Fruit fly (Drosophila melanogaster) whole organism, embryonic: ENCODE data around the gene Sik2.

ENCODE experiments used
- B-H1 ChIP-seq: fragments of 200-800 bp; sonication (Bioruptor generic); IDR thresholded peaks from 3 replicates; pipeline ENCODE4 v1.3.6; 2022; ENCODE audit warnings: missing biosample characterization, missing genetic modification characterization
- Bteb2 ChIP-seq: fragments of 200-800 bp; sonication (Bioruptor generic); optimal IDR thresholded peaks from 2 replicates; lab custom pipeline; 2016; ENCODE audit warnings: missing biosample characterization, missing genetic modification characterization
- CG10543 ChIP-seq: fragments of 200-800 bp; sonication (Bioruptor generic); optimal IDR thresholded peaks from 3 replicates; lab custom pipeline; 2017; ENCODE audit warnings: missing biosample characterization, mild to moderate bottlenecking, missing genetic modification characterization, moderate library complexity
- CG10565 ChIP-seq: fragments of 200-800 bp; sonication (Bioruptor generic); optimal IDR thresholded peaks from 3 replicates; lab custom pipeline; 2016; ENCODE audit warnings: missing biosample characterization, mild to moderate bottlenecking, missing genetic modification characterization
- CG11398 ChIP-seq: fragments of 200-800 bp; sonication (Bioruptor generic); optimal IDR thresholded peaks from 2 replicates; lab custom pipeline; 2016; ENCODE audit warnings: missing biosample characterization, missing genetic modification characterization
- CG11723 ChIP-seq: fragments of 200-800 bp; sonication (Bioruptor generic); optimal IDR thresholded peaks from 2 replicates; lab custom pipeline; 2017; ENCODE audit warnings: missing biosample characterization, mild to moderate bottlenecking, missing genetic modification characterization
- CG13775 ChIP-seq: fragments of 200-800 bp; sonication (Bioruptor generic); optimal IDR thresholded peaks from 3 replicates; lab custom pipeline; 2017; ENCODE audit warnings: missing biosample characterization, mild to moderate bottlenecking, missing genetic modification characterization
- CG14050 ChIP-seq: fragments of 200-800 bp; sonication (Bioruptor generic); IDR thresholded peaks from 3 replicates; pipeline ENCODE4 v1.3.6; 2022; ENCODE audit warnings: missing biosample characterization, missing genetic modification characterization
- CG16815 ChIP-seq: fragments of 200-800 bp; sonication (Bioruptor generic); optimal IDR thresholded peaks from 3 replicates; lab custom pipeline; 2017; ENCODE audit warnings: missing biosample characterization, mild to moderate bottlenecking, missing genetic modification characterization
- CG16863 ChIP-seq: fragments of 200-800 bp; sonication (Bioruptor generic); optimal IDR thresholded peaks from 3 replicates; lab custom pipeline; 2016; ENCODE audit warnings: missing biosample characterization, missing genetic modification characterization
- CG17359 ChIP-seq: fragments of 200-800 bp; sonication (Bioruptor generic); optimal IDR thresholded peaks from 3 replicates; lab custom pipeline; 2018; ENCODE audit warnings: missing biosample characterization, mild to moderate bottlenecking, missing genetic modification characterization, moderate library complexity
- CG18619 ChIP-seq: fragments of 200-800 bp; sonication (Bioruptor generic); optimal IDR thresholded peaks from 3 replicates; lab custom pipeline; 2017; ENCODE audit warnings: missing biosample characterization, mild to moderate bottlenecking, missing genetic modification characterization
- CG30020 ChIP-seq: fragments of 200-800 bp; optimal IDR thresholded peaks from 2 replicates; lab custom pipeline; 2019; ENCODE audit warnings: missing biosample characterization, mild to moderate bottlenecking, missing genetic modification characterization, moderate library complexity
- CG30431 ChIP-seq: fragments of 200-800 bp; sonication (Bioruptor generic); optimal IDR thresholded peaks from 2 replicates; lab custom pipeline; 2017; ENCODE audit warnings: missing biosample characterization, missing genetic modification characterization
- CG3407 ChIP-seq: fragments of 200-800 bp; sonication (Bioruptor generic); optimal IDR thresholded peaks from 2 replicates; lab custom pipeline; 2018; ENCODE audit warnings: missing biosample characterization, mild to moderate bottlenecking, missing genetic modification characterization
- CG4282 ChIP-seq: fragments of 200-800 bp; sonication (Bioruptor generic); optimal IDR thresholded peaks from 2 replicates; lab custom pipeline; 2016; ENCODE audit warnings: missing biosample characterization, missing genetic modification characterization
- CG4854 ChIP-seq: fragments of 200-800 bp; sonication (Bioruptor generic); optimal IDR thresholded peaks from 2 replicates; lab custom pipeline; 2016; ENCODE audit warnings: missing biosample characterization, missing genetic modification characterization, inconsistent platforms
- CG6175 ChIP-seq: fragments of 200-800 bp; sonication (Bioruptor generic); IDR thresholded peaks from 3 replicates; pipeline ENCODE4 v1.3.6; 2022; ENCODE audit warnings: missing biosample characterization, missing genetic modification characterization
- CG7928 ChIP-seq: fragments of 200-800 bp; sonication (Bioruptor generic); optimal IDR thresholded peaks from 2 replicates; lab custom pipeline; 2017; ENCODE audit warnings: missing biosample characterization, mild to moderate bottlenecking, missing genetic modification characterization
- CG7987 ChIP-seq: fragments of 200-800 bp; sonication (Bioruptor generic); optimal IDR thresholded peaks from 2 replicates; lab custom pipeline; 2018; ENCODE audit warnings: missing biosample characterization, mild to moderate bottlenecking, missing genetic modification characterization, moderate library complexity
- CG9215 ChIP-seq: fragments of 200-800 bp; sonication (Bioruptor generic); IDR thresholded peaks from 2 replicates; pipeline ENCODE4 v1.3.6; 2022; ENCODE audit warnings: missing biosample characterization, missing genetic modification characterization
- CG9876 ChIP-seq: fragments of 200-800 bp; sonication (Bioruptor generic); optimal IDR thresholded peaks from 2 replicates; lab custom pipeline; 2016; ENCODE audit warnings: missing biosample characterization, missing genetic modification characterization
- CG9932 ChIP-seq: fragments of 200-800 bp; sonication (Bioruptor generic); IDR thresholded peaks from 2 replicates; pipeline ENCODE4 v1.3.6; 2022; ENCODE audit warnings: missing biosample characterization, missing genetic modification characterization
- D19A ChIP-seq: fragments of 200-800 bp; optimal IDR thresholded peaks from 3 replicates; lab custom pipeline; 2019; ENCODE audit warnings: missing biosample characterization, mild to moderate bottlenecking, missing genetic modification characterization, moderate library complexity
- Deaf1 ChIP-seq: fragments of 200-800 bp; optimal IDR thresholded peaks from 3 replicates; lab custom pipeline; 2019; ENCODE audit warnings: missing biosample characterization, mild to moderate bottlenecking, missing genetic modification characterization, moderate library complexity
- Dip3 ChIP-seq: fragments of 200-800 bp; sonication (Bioruptor generic); optimal IDR thresholded peaks from 3 replicates; lab custom pipeline; 2016; ENCODE audit warnings: missing biosample characterization, missing genetic modification characterization
- Dp ChIP-seq: fragments of 200-800 bp; sonication (Bioruptor generic); optimal IDR thresholded peaks from 2 replicates; lab custom pipeline; 2018; ENCODE audit warnings: missing biosample characterization, mild to moderate bottlenecking, missing genetic modification characterization, moderate library complexity
- Fer2 ChIP-seq: fragments of 200-800 bp; sonication (Bioruptor generic); optimal IDR thresholded peaks from 2 replicates; lab custom pipeline; 2018; ENCODE audit warnings: missing biosample characterization, mild to moderate bottlenecking, missing genetic modification characterization, moderate library complexity
- H2.0 ChIP-seq: fragments of 200-800 bp; sonication (Bioruptor generic); IDR thresholded peaks from 2 replicates; pipeline ENCODE4 v1.3.6; 2022; ENCODE audit warnings: missing biosample characterization, missing genetic modification characterization
- Hr51 ChIP-seq, 2 experiments: fragments of 200-800 bp; sonication (Bioruptor generic); optimal IDR thresholded peaks; 2 replicates in 1 of 2; 3 replicates in 1 of 2; lab custom pipeline; 2016 to 2018; ENCODE audit warnings: missing biosample characterization in 2 of 2, missing genetic modification characterization in 2 of 2, mild to moderate bottlenecking in 1 of 2, moderate library complexity in 1 of 2
- Hsf ChIP-seq: fragments of 200-800 bp; sonication (Bioruptor generic); optimal IDR thresholded peaks from 3 replicates; lab custom pipeline; 2016; ENCODE audit warnings: missing biosample characterization, missing genetic modification characterization
- Max ChIP-seq: fragments of 200-800 bp; sonication (Bioruptor generic); optimal IDR thresholded peaks from 2 replicates; lab custom pipeline; 2016; ENCODE audit warnings: missing biosample characterization, mild to moderate bottlenecking, missing genetic modification characterization
- Oaz ChIP-seq: fragments of 200-800 bp; sonication (Bioruptor generic); IDR thresholded peaks from 2 replicates; pipeline ENCODE4 v1.3.6; 2022; ENCODE audit warnings: missing biosample characterization, missing genetic modification characterization
- Six4 ChIP-seq: fragments of 200-800 bp; sonication (Bioruptor generic); optimal IDR thresholded peaks from 2 replicates; lab custom pipeline; 2016; ENCODE audit warnings: missing biosample characterization, missing genetic modification characterization
- Xrp1 ChIP-seq: fragments of 200-800 bp; sonication (Bioruptor generic); IDR thresholded peaks from 2 replicates; pipeline ENCODE4 v1.3.6; 2022; ENCODE audit warnings: missing biosample characterization, missing genetic modification characterization
- ase ChIP-seq: fragments of 200-800 bp; sonication (Bioruptor generic); IDR thresholded peaks from 3 replicates; pipeline ENCODE4 v1.3.6; 2022; ENCODE audit warnings: missing biosample characterization, missing genetic modification characterization
- bowl ChIP-seq: fragments of 200-800 bp; sonication (Bioruptor generic); IDR thresholded peaks from 2 replicates; pipeline ENCODE4 v1.3.6; 2022; ENCODE audit warnings: missing biosample characterization, missing genetic modification characterization
- btn ChIP-seq: fragments of 200-800 bp; sonication (Bioruptor generic); optimal IDR thresholded peaks from 2 replicates; lab custom pipeline; 2016; ENCODE audit warnings: missing biosample characterization, missing genetic modification characterization
- chn ChIP-seq: fragments of 200-800 bp; sonication (Bioruptor generic); optimal IDR thresholded peaks from 2 replicates; lab custom pipeline; 2016; ENCODE audit warnings: missing biosample characterization, missing genetic modification characterization
- ci ChIP-seq: fragments of 200-800 bp; sonication (Bioruptor generic); IDR thresholded peaks from 3 replicates; pipeline ENCODE4 v1.3.6; 2022; ENCODE audit warnings: missing biosample characterization, missing genetic modification characterization
- dm ChIP-seq: fragments of 200-800 bp; sonication (Bioruptor generic); optimal IDR thresholded peaks from 3 replicates; lab custom pipeline; 2016; ENCODE audit warnings: missing biosample characterization, missing genetic modification characterization
- dpn ChIP-seq, 2 experiments: fragments of 200-800 bp; sonication (Bioruptor generic); optimal IDR thresholded peaks; 3 replicates each; lab custom pipeline; 2016; ENCODE audit warnings: missing biosample characterization in 2 of 2, missing genetic modification characterization in 2 of 2
- fd64A ChIP-seq: fragments of 200-800 bp; sonication (Bioruptor generic); optimal IDR thresholded peaks from 3 replicates; lab custom pipeline; 2018; ENCODE audit warnings: missing biosample characterization, mild to moderate bottlenecking, missing genetic modification characterization
- nmo ChIP-seq: fragments of 200-800 bp; sonication (Bioruptor generic); optimal IDR thresholded peaks from 2 replicates; lab custom pipeline; 2018; ENCODE audit warnings: missing biosample characterization, mild to moderate bottlenecking, missing genetic modification characterization, moderate library complexity
- nom ChIP-seq: fragments of 200-800 bp; sonication (Bioruptor generic); optimal IDR thresholded peaks from 2 replicates; lab custom pipeline; 2017; ENCODE audit warnings: missing biosample characterization, missing genetic modification characterization, mild to moderate bottlenecking, moderate library complexity, missing genetic modification reagents
- pho ChIP-seq: fragments of 200-800 bp; sonication (Bioruptor generic); optimal IDR thresholded peaks from 2 replicates; lab custom pipeline; 2016; ENCODE audit warnings: missing biosample characterization, missing genetic modification characterization
- sens ChIP-seq: fragments of 200-800 bp; sonication (Bioruptor generic); peaks from one replicate; lab custom pipeline; 2016; ENCODE audit warnings: missing biosample characterization, missing genetic modification characterization
- sim ChIP-seq: fragments of 200-800 bp; sonication (Bioruptor generic); IDR thresholded peaks from 2 replicates; pipeline ENCODE4 v1.3.6; 2022; ENCODE audit warnings: missing biosample characterization, missing genetic modification characterization
- sr ChIP-seq: fragments of 200-800 bp; sonication (Bioruptor generic); IDR thresholded peaks from 3 replicates; pipeline ENCODE4 v1.3.6; 2022; ENCODE audit warnings: missing biosample characterization, missing genetic modification characterization
- zf30C ChIP-seq: fragments of 200-800 bp; sonication (Bioruptor generic); optimal IDR thresholded peaks from 3 replicates; lab custom pipeline; 2018; ENCODE audit warnings: missing biosample characterization, mild to moderate bottlenecking, missing genetic modification characterization
- zfh1 ChIP-seq: fragments of 200-800 bp; sonication (Bioruptor generic); IDR thresholded peaks from 3 replicates; pipeline ENCODE4 v1.3.6; 2022; ENCODE audit warnings: missing biosample characterization, missing genetic modification characterization

Sik2 gene

DNA sequence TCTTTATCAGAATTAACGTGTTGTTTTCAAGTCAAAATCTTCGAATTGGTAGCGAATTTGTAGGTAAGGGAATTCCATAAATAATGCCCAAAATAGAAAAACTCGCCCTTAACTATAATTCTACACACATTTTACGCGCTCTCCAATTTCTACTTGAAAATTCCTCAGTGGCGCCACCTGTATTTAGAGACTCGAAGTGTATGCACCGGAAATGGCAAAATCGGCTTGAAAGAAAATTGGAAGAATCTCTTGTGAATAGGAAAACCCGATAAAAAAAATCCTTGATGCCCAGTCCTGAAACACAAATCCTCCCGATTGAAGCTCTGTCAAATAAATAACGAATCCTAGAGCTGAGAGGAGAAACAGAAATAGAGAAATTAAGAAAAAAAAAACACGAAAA is 55.9 kb downstream of the Sik2 start (continued):
- TF ChIP-seq ase (GFP tag; lab: Robert Waterston, UW), result peak; percentile 67; the same call in 2 of the 3 replicates
- no peak for TF ChIP-seq CG16863 (GFP tag; lab: Kevin White, UChicago)
- peak; percentile 63 for TF ChIP-seq btn (GFP tag; lab: Kevin White, UChicago)
- peak; percentile 74 for TF ChIP-seq sr
- peak; percentile 52 for TF ChIP-seq Hsf (GFP tag; lab: Kevin White, UChicago)
- peak; percentile 66 for TF ChIP-seq CG18619 (GFP tag; lab: Kevin White, UChicago)
- TF ChIP-seq Hr51 (GFP tag; optimal IDR thresholded peaks at IDR 0.05; lab: Kevin White, UChicago), result peak; percentile 4 to 66
- TF ChIP-seq fd64A, result peak; percentile 68
- no peak for TF ChIP-seq bowl (GFP tag; lab: Robert Waterston, UW)
- peak; percentile 39 for TF ChIP-seq nom (GFP tag; lab: Kevin White, UChicago)
- peak; percentile 93 for TF ChIP-seq ci (GFP tag; lab: Robert Waterston, UW)
- peak; percentile 72 for TF ChIP-seq zfh1
- TF ChIP-seq H2.0 (GFP tag; lab: Robert Waterston, UW), result peak; percentile 62
- TF ChIP-seq CG30020, result peak; percentile 5
- peak; percentile 90 for TF ChIP-seq sens (GFP tag; lab: Kevin White, UChicago)
- TF ChIP-seq nmo (GFP tag; lab: Kevin White, UChicago), result peak; percentile 58
- peak; percentile 32 for TF ChIP-seq Bteb2
- TF ChIP-seq CG10543, result peak; percentile 70
- TF ChIP-seq Six4 (GFP tag; lab: Kevin White, UChicago), result peak; percentile 51
- peak; percentile 68 for TF ChIP-seq CG13775 (GFP tag; lab: Kevin White, UChicago)
- TF ChIP-seq CG11723 (GFP tag; lab: Kevin White, UChicago), result peak; percentile 45
- peak; percentile 41 for TF ChIP-seq chn
- TF ChIP-seq dm (GFP tag; lab: Kevin White, UChicago), result peak; percentile 60
- peak; percentile 38 for TF ChIP-seq zf30C (GFP tag; lab: Kevin White, UChicago)
- TF ChIP-seq CG6175 (GFP tag; lab: Robert Waterston, UW), result 0 out of 3 replicates have a peak, but pooled peaks have one; percentile 42
- peak; percentile 26 for TF ChIP-seq pho (GFP tag; lab: Kevin White, UChicago)
- TF ChIP-seq CG3407 (GFP tag; lab: Kevin White, UChicago), result peak; percentile 22
- no peak for TF ChIP-seq CG9215 (GFP tag; lab: Robert Waterston, UW)
- TF ChIP-seq CG11398, result peak; percentile 66
- TF ChIP-seq CG14050 (GFP tag; lab: Robert Waterston, UW), result peak; percentile 28; the same call in 1 of the 3 replicates
- peak; percentile 89 for TF ChIP-seq CG7987
- peak; percentile 33 for TF ChIP-seq Dip3
- TF ChIP-seq B-H1 (GFP tag; lab: Robert Waterston, UW), result peak; percentile 40; the same call in 1 of the 3 replicates
- TF ChIP-seq CG16815, result no peak
- TF ChIP-seq Fer2 (tag; lab: Kevin White, UChicago), result peak; percentile 29
- TF ChIP-seq CG10565 (GFP tag; lab: Kevin White, UChicago), result no peak
- no peak for TF ChIP-seq CG9932 (GFP tag; lab: Robert Waterston, UW)
- TF ChIP-seq dpn (GFP tag; optimal IDR thresholded peaks at IDR 0.05; lab: Kevin White, UChicago), result peak; percentile 59 to 73
- peak; percentile 4 for TF ChIP-seq CG30431
- peak; percentile 39 for TF ChIP-seq CG4854 (GFP tag; lab: Kevin White, UChicago)
- TF ChIP-seq CG17359 (tag; lab: Kevin White, UChicago), result peak; percentile 77
- 0 out of 2 replicates have a peak, but pooled peaks have one; percentile 19 for TF ChIP-seq sim
- no peak for TF ChIP-seq CG4282 (GFP tag; lab: Kevin White, UChicago)
- TF ChIP-seq Oaz (GFP tag; lab: Robert Waterston, UW), result 0 out of 2 replicates have a peak, but pooled peaks have one; percentile 25
- peak; percentile 16 for TF ChIP-seq Dp (GFP tag; lab: Kevin White, UChicago)
- TF ChIP-seq CG9876 (GFP tag; lab: Kevin White, UChicago), result peak; percentile 46
- peak; percentile 28 for TF ChIP-seq Max (GFP tag; lab: Kevin White, UChicago)
- TF ChIP-seq D19A (tag; lab: Kevin White, UChicago), result peak; percentile 56
- peak; percentile 5 for TF ChIP-seq CG7928 (GFP tag; lab: Kevin White, UChicago)
- TF ChIP-seq Xrp1 (GFP tag; lab: Robert Waterston, UW), result no peak
- TF ChIP-seq Deaf1, result peak; percentile 28
